Fruit fly (Drosophila melanogaster) whole organism, embryonic: ENCODE data around the gene CG31778.
A peak's percentile ranks its signal among the peaks of the same experiment; 100 is the strongest.

Source experiments
- Abd-B ChIP-seq: fragments of 200-800 bp; sonication (Bioruptor generic); optimal IDR thresholded peaks from 2 replicates; lab custom pipeline; 2018; ENCODE audit warnings: missing biosample characterization, mild to moderate bottlenecking, missing genetic modification characterization, moderate library complexity
- Adf1 ChIP-seq: fragments of 200-800 bp; sonication (Bioruptor generic); IDR thresholded peaks from 2 replicates; pipeline ENCODE4 v1.3.6; 2022; ENCODE audit warnings: missing biosample characterization, missing genetic modification characterization
- CG11504 ChIP-seq: fragments of 200-800 bp; sonication (Bioruptor generic); optimal IDR thresholded peaks from 3 replicates; lab custom pipeline; 2019; ENCODE audit warnings: missing biosample characterization, mild to moderate bottlenecking, missing genetic modification characterization, moderate library complexity
- CG12071 ChIP-seq: fragments of 200-800 bp; sonication (Bioruptor generic); optimal IDR thresholded peaks from 3 replicates; lab custom pipeline; 2018; ENCODE audit warnings: missing biosample characterization, mild to moderate bottlenecking, missing genetic modification characterization
- CG12219 ChIP-seq: fragments of 200-800 bp; sonication (Bioruptor generic); optimal IDR thresholded peaks from 3 replicates; lab custom pipeline; 2018; ENCODE audit warnings: missing biosample characterization, mild to moderate bottlenecking, missing genetic modification characterization
- CG12391 ChIP-seq: fragments of 200-800 bp; sonication (Bioruptor generic); optimal IDR thresholded peaks from 3 replicates; lab custom pipeline; 2018; ENCODE audit warnings: missing biosample characterization, mild to moderate bottlenecking, missing genetic modification characterization, moderate library complexity
- CG13624 ChIP-seq: fragments of 200-800 bp; sonication (Bioruptor generic); optimal IDR thresholded peaks from 2 replicates; lab custom pipeline; 2016; ENCODE audit warnings: missing biosample characterization, missing genetic modification characterization
- CG15601 ChIP-seq: fragments of 200-800 bp; sonication (Bioruptor generic); optimal IDR thresholded peaks from 3 replicates; lab custom pipeline; 2019; ENCODE audit warnings: missing biosample characterization, mild to moderate bottlenecking, missing genetic modification characterization, moderate library complexity
- CG18262 ChIP-seq: fragments of 200-800 bp; optimal IDR thresholded peaks from 3 replicates; lab custom pipeline; 2019; ENCODE audit warnings: missing biosample characterization, mild to moderate bottlenecking, missing genetic modification characterization, moderate library complexity
- CG1832 ChIP-seq: fragments of 200-800 bp; sonication (Bioruptor generic); optimal IDR thresholded peaks from 2 replicates; lab custom pipeline; 2017; ENCODE audit warnings: missing biosample characterization, mild to moderate bottlenecking, missing genetic modification characterization, inconsistent platforms
- CG3163 ChIP-seq: fragments of 200-800 bp; sonication (Bioruptor generic); optimal IDR thresholded peaks from 3 replicates; lab custom pipeline; 2016; ENCODE audit warnings: missing biosample characterization, missing genetic modification characterization
- CG32772 ChIP-seq: fragments of 200-800 bp; sonication (Bioruptor generic); IDR thresholded peaks from 2 replicates; pipeline ENCODE4 v1.3.6; 2022; ENCODE audit warnings: missing biosample characterization, missing genetic modification characterization
- CG3407 ChIP-seq: fragments of 200-800 bp; sonication (Bioruptor generic); optimal IDR thresholded peaks from 2 replicates; lab custom pipeline; 2018; ENCODE audit warnings: missing biosample characterization, mild to moderate bottlenecking, missing genetic modification characterization
- CG3838 ChIP-seq: fragments of 200-800 bp; sonication (Bioruptor generic); optimal IDR thresholded peaks from 3 replicates; lab custom pipeline; 2016; ENCODE audit warnings: missing biosample characterization, missing genetic modification characterization
- CG3995 ChIP-seq: fragments of 200-800 bp; sonication (Bioruptor generic); optimal IDR thresholded peaks from 3 replicates; lab custom pipeline; 2016; ENCODE audit warnings: missing biosample characterization, missing genetic modification characterization
- CG4424 ChIP-seq: fragments of 200-800 bp; sonication (Bioruptor generic); optimal IDR thresholded peaks from 3 replicates; lab custom pipeline; 2016; ENCODE audit warnings: missing biosample characterization, missing genetic modification characterization
- CG4617 ChIP-seq: fragments of 200-800 bp; sonication (Bioruptor generic); optimal IDR thresholded peaks from 3 replicates; lab custom pipeline; 2016; ENCODE audit warnings: missing biosample characterization, missing genetic modification characterization, borderline replicate concordance
- CG4820 ChIP-seq: fragments of 200-800 bp; sonication (Bioruptor generic); optimal IDR thresholded peaks from 3 replicates; lab custom pipeline; 2016; ENCODE audit warnings: missing biosample characterization, missing genetic modification characterization
- CG6854 ChIP-seq: fragments of 200-800 bp; sonication (Bioruptor generic); optimal IDR thresholded peaks from 3 replicates; lab custom pipeline; 2017; ENCODE audit warnings: missing biosample characterization, mild to moderate bottlenecking, missing genetic modification characterization
- CG7556 ChIP-seq: fragments of 200-800 bp; sonication (Bioruptor generic); optimal IDR thresholded peaks from 2 replicates; lab custom pipeline; 2017; ENCODE audit warnings: missing biosample characterization, mild to moderate bottlenecking, missing genetic modification characterization
- CG8944 ChIP-seq: fragments of 200-800 bp; sonication (Bioruptor generic); optimal IDR thresholded peaks from 3 replicates; lab custom pipeline; 2016; ENCODE audit warnings: missing biosample characterization, missing genetic modification characterization
- CG9437 ChIP-seq: fragments of 200-800 bp; sonication (Bioruptor generic); optimal IDR thresholded peaks from 2 replicates; lab custom pipeline; 2018; ENCODE audit warnings: missing biosample characterization, mild to moderate bottlenecking, missing genetic modification characterization
- Dp ChIP-seq: fragments of 200-800 bp; sonication (Bioruptor generic); optimal IDR thresholded peaks from 2 replicates; lab custom pipeline; 2018; ENCODE audit warnings: missing biosample characterization, mild to moderate bottlenecking, missing genetic modification characterization, moderate library complexity
- Drgx ChIP-seq: fragments of 200-800 bp; sonication (Bioruptor generic); IDR thresholded peaks from 2 replicates; pipeline ENCODE4 v1.3.6; 2022; ENCODE audit warnings: missing biosample characterization, missing genetic modification characterization
- E2f2 ChIP-seq: fragments of 200-800 bp; sonication (Bioruptor generic); IDR thresholded peaks from 2 replicates; pipeline ENCODE4 v1.3.6; 2022; ENCODE audit warnings: missing biosample characterization, missing genetic modification characterization
- Lhr ChIP-seq: fragments of 200-800 bp; sonication (Bioruptor generic); optimal IDR thresholded peaks from 3 replicates; lab custom pipeline; 2017; ENCODE audit warnings: mild to moderate bottlenecking, missing biosample characterization, missing genetic modification reagents, missing genetic modification characterization
- Lpt ChIP-seq: fragments of >200 bp; optimal IDR thresholded peaks from 2 replicates; lab custom pipeline; 2018; ENCODE audit warnings: missing biosample characterization, missing genetic modification characterization
- Myb ChIP-seq: fragments of 200-800 bp; sonication (Bioruptor generic); optimal IDR thresholded peaks from 2 replicates; lab custom pipeline; 2016; ENCODE audit warnings: missing biosample characterization, missing genetic modification characterization
- NK7.1 ChIP-seq: fragments of 200-800 bp; sonication (Bioruptor generic); optimal IDR thresholded peaks from 3 replicates; lab custom pipeline; 2016; ENCODE audit warnings: missing biosample characterization, missing genetic modification characterization
- Pdp1 ChIP-seq, 2 experiments: fragments of 200-800 bp; sonication (Bioruptor generic); optimal IDR thresholded peaks; 3 replicates each; lab custom pipeline; 2016; ENCODE audit warnings: missing biosample characterization in 2 of 2, missing genetic modification characterization in 2 of 2, mild to moderate bottlenecking in 1 of 2, moderate library complexity in 1 of 2
- Rx ChIP-seq: fragments of 200-800 bp; sonication (Bioruptor generic); IDR thresholded peaks from 2 replicates; pipeline ENCODE4 v1.3.6; 2022; ENCODE audit warnings: missing biosample characterization, missing genetic modification characterization
- Six4 ChIP-seq: fragments of 200-800 bp; sonication (Bioruptor generic); optimal IDR thresholded peaks from 2 replicates; lab custom pipeline; 2016; ENCODE audit warnings: missing biosample characterization, missing genetic modification characterization
- ash1 ChIP-seq: fragments of 200-800 bp; sonication (Bioruptor generic); optimal IDR thresholded peaks from 2 replicates; lab custom pipeline; 2018; ENCODE audit warnings: missing biosample characterization, mild to moderate bottlenecking, missing genetic modification characterization
- dpn ChIP-seq, 2 experiments: fragments of 200-800 bp; sonication (Bioruptor generic); optimal IDR thresholded peaks; 3 replicates each; lab custom pipeline; 2016; ENCODE audit warnings: missing biosample characterization in 2 of 2, missing genetic modification characterization in 2 of 2
- emc ChIP-seq: fragments of 200-800 bp; sonication (Bioruptor generic); optimal IDR thresholded peaks from 2 replicates; lab custom pipeline; 2016; ENCODE audit warnings: missing biosample characterization, missing genetic modification characterization
- fd3F ChIP-seq: fragments of 200-800 bp; sonication (Bioruptor generic); optimal IDR thresholded peaks from 2 replicates; lab custom pipeline; 2018; ENCODE audit warnings: missing biosample characterization, mild to moderate bottlenecking, missing genetic modification characterization, moderate library complexity
- hkb ChIP-seq, 2 experiments: fragments of 200-800 bp in 1 of 2; fragments of >200 bp in 1 of 2; sonication (Bioruptor generic) in 1 of 2; IDR thresholded peaks in 1 of 2; optimal IDR thresholded peaks in 1 of 2; 2 replicates each; pipeline versions ENCODE4 v1.3.6 to Lab custom; 2017 to 2022; ENCODE audit warnings: missing biosample characterization in 1 of 2, missing genetic modification characterization in 1 of 2
- jigr1 ChIP-seq: fragments of 200-800 bp; sonication (Bioruptor generic); IDR thresholded peaks from 3 replicates; pipeline ENCODE4 v1.3.6; 2022; ENCODE audit warnings: missing biosample characterization, missing genetic modification characterization
- kni ChIP-seq: fragments of 200-800 bp; sonication (Bioruptor generic); optimal IDR thresholded peaks from 3 replicates; lab custom pipeline; 2017; ENCODE audit warnings: mild to moderate bottlenecking, missing biosample characterization, missing genetic modification reagents, missing genetic modification characterization
- knrl ChIP-seq: fragments of 200-800 bp; sonication (Bioruptor generic); IDR thresholded peaks from 3 replicates; pipeline ENCODE4 v1.3.6; 2022; ENCODE audit warnings: missing biosample characterization, missing genetic modification characterization; ENCODE audit not compliant: partially characterized antibody
- p53 ChIP-seq: fragments of 200-800 bp; sonication (Bioruptor generic); optimal IDR thresholded peaks from 2 replicates; lab custom pipeline; 2016; ENCODE audit warnings: missing biosample characterization, missing genetic modification characterization
- phol ChIP-seq: fragments of 200-800 bp; sonication (Bioruptor generic); optimal IDR thresholded peaks from 3 replicates; lab custom pipeline; 2018; ENCODE audit warnings: missing biosample characterization, mild to moderate bottlenecking, missing genetic modification characterization, moderate library complexity
- slbo ChIP-seq: fragments of 200-800 bp; sonication (Bioruptor generic); IDR thresholded peaks from 2 replicates; pipeline ENCODE4 v1.3.6; 2022; ENCODE audit warnings: missing biosample characterization, missing genetic modification characterization
- so ChIP-seq: fragments of 200-800 bp; sonication (Bioruptor generic); IDR thresholded peaks from 3 replicates; pipeline ENCODE4 v1.3.6; 2022; ENCODE audit warnings: missing biosample characterization, missing genetic modification characterization
- ssp ChIP-seq: fragments of 200-800 bp; sonication (Bioruptor generic); IDR thresholded peaks from 2 replicates; pipeline ENCODE4 v1.3.6; 2022; ENCODE audit warnings: missing biosample characterization, missing genetic modification characterization
- tll ChIP-seq, 2 experiments: fragments of 200-800 bp in 1 of 2; fragments of >200 bp in 1 of 2; sonication (Bioruptor generic) in 1 of 2; optimal IDR thresholded peaks; 2 replicates each; lab custom pipeline; 2017 to 2019; ENCODE audit warnings: missing biosample characterization in 2 of 2, missing genetic modification characterization in 2 of 2, mild to moderate bottlenecking in 1 of 2, moderate library complexity in 1 of 2
- usp ChIP-seq: fragments of >200 bp; optimal IDR thresholded peaks from 2 replicates; lab custom pipeline; 2017; ENCODE audit warnings: missing biosample characterization, missing genetic modification characterization
- vfl ChIP-seq: fragments of 200-800 bp; sonication (Bioruptor generic); optimal IDR thresholded peaks from 2 replicates; lab custom pipeline; 2016; ENCODE audit warnings: missing biosample characterization, missing genetic modification characterization

CG31778 gene

DNA sequence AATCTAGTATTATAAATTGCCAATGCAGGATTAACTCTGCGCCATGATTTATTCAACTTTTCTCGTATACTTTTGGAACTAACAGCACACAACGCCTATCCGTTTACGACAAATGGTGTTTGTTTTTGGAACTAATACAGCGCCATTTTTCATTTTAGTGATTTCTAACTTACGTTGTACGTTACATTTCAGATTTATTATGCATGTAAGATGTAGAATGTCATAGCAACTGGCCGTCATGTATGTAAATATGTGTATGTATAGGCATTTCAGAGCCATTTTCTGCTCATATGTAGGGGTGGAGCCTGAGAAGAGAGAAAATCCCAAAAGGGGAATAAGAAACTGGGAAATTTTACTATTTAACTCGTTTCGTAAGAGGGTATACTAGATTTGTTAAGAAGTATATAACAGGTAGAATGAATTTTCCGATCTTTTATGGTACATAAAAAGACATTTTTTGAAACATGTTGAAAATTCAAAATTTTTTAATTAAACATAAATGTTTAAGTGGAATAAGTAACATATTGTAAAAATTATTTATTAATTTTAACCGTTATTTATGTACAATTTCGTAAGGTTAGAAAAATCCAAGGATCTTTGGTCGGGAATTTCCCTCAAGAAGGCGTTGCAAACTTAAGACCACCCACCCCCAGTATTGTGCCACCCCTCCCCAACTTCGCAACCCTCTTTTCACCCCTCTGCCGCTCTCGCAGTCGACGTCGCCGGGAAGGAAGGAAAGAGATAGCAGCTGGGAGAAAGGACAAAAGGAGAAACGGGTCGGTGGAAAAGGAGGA is 47.7 kb downstream of the CG31778 start (continued):
- TF ChIP-seq fd3F (GFP tag; lab: Kevin White, UChicago): no peak
- TF ChIP-seq Myb: peak; percentile 55
- no peak for TF ChIP-seq emc (GFP tag; lab: Kevin White, UChicago)
- peak; percentile 36; the same call in 1 of the 2 replicates for TF ChIP-seq ssp (GFP tag; lab: Robert Waterston, UW)
- peak; percentile 70 for TF ChIP-seq CG13624 (GFP tag; lab: Kevin White, UChicago)
- no peak for TF ChIP-seq tll (GFP tag; optimal IDR thresholded peaks at IDR 0.05; lab: Kevin White, UChicago)
- TF ChIP-seq knrl: peak; percentile 80
- TF ChIP-seq Lpt (GFP tag; lab: Kevin White, UChicago): no peak
- peak; percentile 81 for TF ChIP-seq Drgx (GFP tag; lab: Robert Waterston, UW)
- no peak for TF ChIP-seq CG6854 (GFP tag; lab: Kevin White, UChicago)
- peak; percentile 52; the same call in 1 of the 2 replicates for TF ChIP-seq slbo
- peak; percentile 83 for TF ChIP-seq phol (tag; lab: Kevin White, UChicago)
- TF ChIP-seq so (GFP tag; lab: Robert Waterston, UW): no peak; the same call in 2 of the 3 replicates
- TF ChIP-seq Lhr (GFP tag; lab: Kevin White, UChicago): peak; percentile 80
- peak; percentile 61 for TF ChIP-seq CG3995 (GFP tag; lab: Kevin White, UChicago)
- TF ChIP-seq CG4424: peak; percentile 66
- no peak for TF ChIP-seq CG3407 (GFP tag; lab: Kevin White, UChicago)
- TF ChIP-seq jigr1 (GFP tag; lab: Robert Waterston, UW): no peak
- no peak for TF ChIP-seq CG12219 (GFP tag; lab: Kevin White, UChicago)
- no peak for TF ChIP-seq usp (GFP tag; lab: Kevin White, UChicago)
- TF ChIP-seq CG3838 (GFP tag; lab: Kevin White, UChicago): peak; percentile 15
- TF ChIP-seq ash1 (GFP tag; lab: Kevin White, UChicago): no peak
- TF ChIP-seq NK7.1 (GFP tag; lab: Kevin White, UChicago): no peak
- TF ChIP-seq CG8944 (GFP tag; lab: Kevin White, UChicago): no peak
- TF ChIP-seq hkb (optimal IDR thresholded peaks at IDR 0.05; lab: Kevin White, UChicago): no peak
- TF ChIP-seq hkb (GFP tag; IDR thresholded peaks at IDR 0.05; lab: Robert Waterston, UW): peak; percentile 34; the same call in 1 of the 2 replicates
- peak; percentile 51 for TF ChIP-seq CG4820
- TF ChIP-seq CG7556 (GFP tag; lab: Kevin White, UChicago): peak; percentile 34
- TF ChIP-seq Rx (GFP tag; lab: Robert Waterston, UW): 0 out of 2 replicates have a peak, but pooled peaks have one; percentile 23
- no peak for TF ChIP-seq CG12071 (GFP tag; lab: Kevin White, UChicago)
- TF ChIP-seq CG3163 (GFP tag; lab: Kevin White, UChicago): peak; percentile 89
- TF ChIP-seq CG32772 (GFP tag; lab: Robert Waterston, UW): peak; percentile 67
- TF ChIP-seq Abd-B: peak; percentile 53
- TF ChIP-seq CG12391 (tag; lab: Kevin White, UChicago): peak; percentile 40
- peak; percentile 14 for TF ChIP-seq kni
- TF ChIP-seq CG4617 (GFP tag; lab: Kevin White, UChicago): peak; percentile 30
- TF ChIP-seq vfl (GFP tag; lab: Kevin White, UChicago): peak; percentile 21
- TF ChIP-seq Adf1 (GFP tag; lab: Robert Waterston, UW): peak; percentile 90
- TF ChIP-seq CG9437: no peak
- peak; percentile 47 for TF ChIP-seq CG15601 (tag; lab: Kevin White, UChicago)
- TF ChIP-seq dpn (GFP tag; optimal IDR thresholded peaks at IDR 0.05; lab: Kevin White, UChicago): peak; percentile 43 to 71
- TF ChIP-seq CG11504 (tag; lab: Kevin White, UChicago): peak; percentile 47
- TF ChIP-seq CG18262 (tag; lab: Kevin White, UChicago): peak; percentile 50
- TF ChIP-seq Dp (GFP tag; lab: Kevin White, UChicago): peak; percentile 19
- peak; percentile 53 for TF ChIP-seq E2f2 (GFP tag; lab: Robert Waterston, UW)
- TF ChIP-seq Pdp1 (GFP tag; optimal IDR thresholded peaks at IDR 0.05; lab: Kevin White, UChicago): peak; percentile 50 to 74
- peak; percentile 6 for TF ChIP-seq Six4 (GFP tag; lab: Kevin White, UChicago)
- peak; percentile 51 for TF ChIP-seq p53
- TF ChIP-seq CG1832 (GFP tag; lab: Kevin White, UChicago): peak; percentile 73
